Fruit fly (Drosophila melanogaster): Measurements from ENCODE around the gene Syt14.

Gene Syt14

dm6 chr3R:4310683-4311066 is 8.2 kb downstream of the Syt14 start, which contains the start of gene Vps24:
Gene Vps24 (minus strand): TSS chr3R:4310947.
- no peak for TF ChIP-seq CG17801 (GFP tag; optimal IDR thresholded peaks at IDR 0.05; ENCODE audit: partially characterized antibody)

DNA sequence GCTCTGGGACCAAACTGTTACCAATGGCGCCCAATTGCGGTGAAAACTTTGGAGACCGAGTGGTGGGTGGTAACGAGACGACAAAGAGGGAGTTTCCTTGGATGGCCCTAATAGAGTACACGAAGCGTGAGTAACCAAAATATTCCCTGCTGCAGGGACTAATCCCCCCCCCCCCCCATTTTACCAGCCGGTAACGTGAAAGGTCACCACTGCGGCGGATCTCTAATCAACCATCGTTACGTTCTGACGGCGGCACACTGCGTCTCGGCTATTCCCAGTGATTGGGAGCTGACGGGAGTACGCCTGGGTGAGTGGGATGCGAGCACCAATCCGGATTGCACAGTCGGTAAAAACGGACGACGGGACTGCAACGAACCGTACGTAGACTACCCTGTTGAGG is 10.2 kb downstream of the Syt14 start:
- TF ChIP-seq CG17801 (GFP tag; optimal IDR thresholded peaks at IDR 0.05; ENCODE audit: partially characterized antibody), result no peak

DNA sequence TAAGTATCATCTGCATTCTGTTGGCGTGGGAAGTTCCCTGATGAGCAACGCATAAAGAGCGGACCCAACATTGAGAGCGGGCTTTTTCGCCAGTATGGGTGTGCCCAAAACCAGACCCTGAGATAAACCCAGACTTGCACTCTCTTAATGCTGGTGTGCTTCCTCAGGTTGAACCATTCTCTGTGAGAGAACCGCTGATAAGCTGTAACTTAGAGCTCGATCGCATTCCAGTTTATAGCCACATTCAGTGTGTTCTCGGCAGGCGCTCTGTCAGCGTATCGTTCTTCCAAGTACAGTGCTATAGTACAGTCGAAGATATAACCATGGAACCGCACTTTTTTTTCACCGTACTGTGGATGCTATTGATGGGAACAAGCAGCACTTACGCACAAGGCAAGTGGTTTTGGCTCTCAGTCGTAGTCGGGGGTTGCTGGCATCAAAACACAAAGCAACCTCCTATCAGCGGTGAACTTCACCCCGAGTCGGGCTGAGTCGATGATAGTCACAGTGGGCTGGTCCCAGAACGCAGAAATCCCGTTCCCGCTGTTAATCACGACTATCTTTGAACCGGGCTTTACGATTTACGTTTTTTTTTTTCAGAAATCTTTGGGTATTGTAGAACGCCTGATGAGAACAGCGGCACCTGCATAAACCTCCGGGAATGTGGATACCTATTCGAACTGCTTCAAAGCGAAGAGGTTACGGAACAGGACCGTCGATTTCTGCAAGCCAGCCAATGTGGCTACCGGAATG is 11.0 kb downstream of the Syt14 start, which contains the start of gene MP1:
Gene MP1, plus strand, starts transcription at position 245 of the 753 bp plus-strand sequence.
- TF ChIP-seq CG17801 (GFP tag; optimal IDR thresholded peaks at IDR 0.05; ENCODE audit: partially characterized antibody), result peak; percentile 23

- no peak for TF ChIP-seq CG17801 (GFP tag; optimal IDR thresholded peaks at IDR 0.05; ENCODE audit: partially characterized antibody)
These were observed 17.4 kb downstream of the Syt14 start for dm6 chr3R:4301485-4301884.

DNA sequence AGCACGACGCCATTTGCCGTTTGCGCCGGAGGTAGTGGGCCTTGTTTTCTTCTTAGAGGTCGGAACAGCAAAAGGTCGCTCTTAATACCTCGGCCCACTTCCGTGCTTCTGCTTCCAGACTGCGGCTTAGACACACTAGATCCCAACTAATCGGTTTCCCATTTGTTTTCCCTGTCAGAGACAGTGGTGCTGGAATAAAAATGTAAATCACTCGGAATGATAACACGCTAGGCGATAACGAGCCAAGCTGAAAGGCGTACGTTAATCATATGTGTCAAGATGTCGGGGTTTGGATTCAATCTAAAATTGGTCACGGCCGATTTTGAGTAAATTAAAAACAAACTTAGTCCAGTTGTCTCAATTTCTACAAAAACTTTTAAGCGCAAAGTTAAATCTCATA is 24.2 kb downstream of the Syt14 start, which contains the start of gene Nepl11:
Gene Nepl11, minus strand, starts transcription at position 152 of the 400 bp plus-strand sequence.
- TF ChIP-seq CG17801 (GFP tag; optimal IDR thresholded peaks at IDR 0.05; ENCODE audit: partially characterized antibody), result no peak

DNA sequence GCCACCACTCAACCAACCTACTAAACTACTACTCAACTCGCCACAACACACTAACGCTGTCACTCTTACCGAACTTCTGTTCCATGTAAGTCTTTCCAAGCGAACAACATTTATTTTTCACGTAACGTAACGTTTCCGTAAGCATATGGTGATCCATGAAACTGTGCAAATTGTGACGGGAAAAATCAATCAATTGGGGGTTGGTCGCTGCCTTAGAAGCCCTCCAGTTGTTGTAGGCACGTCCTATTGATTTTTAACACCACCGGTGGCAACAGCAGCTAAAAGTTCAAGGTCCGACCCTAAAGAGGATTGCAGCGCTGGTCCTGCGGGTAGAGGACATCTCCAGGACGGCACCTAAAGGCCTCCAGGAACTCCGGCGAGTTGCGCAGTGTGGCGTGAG is 26.7 kb downstream of the Syt14 start:
- no peak for TF ChIP-seq CG17801 (GFP tag; optimal IDR thresholded peaks at IDR 0.05; ENCODE audit: partially characterized antibody)

dm6 chr3R:4291289-4291688 is 27.6 kb downstream of the Syt14 start:
- no peak for TF ChIP-seq CG17801 (GFP tag; optimal IDR thresholded peaks at IDR 0.05; ENCODE audit: partially characterized antibody)

dm6 chr3R:4284376-4284953 is 34.4 kb downstream of the Syt14 start:
- TF ChIP-seq CG17801 (GFP tag; optimal IDR thresholded peaks at IDR 0.05; ENCODE audit: partially characterized antibody), result no peak

- no peak for TF ChIP-seq CG17801 (GFP tag; optimal IDR thresholded peaks at IDR 0.05; ENCODE audit: partially characterized antibody)
These were observed 36.7 kb downstream of the Syt14 start for dm6 chr3R:4282207-4282606.

DNA sequence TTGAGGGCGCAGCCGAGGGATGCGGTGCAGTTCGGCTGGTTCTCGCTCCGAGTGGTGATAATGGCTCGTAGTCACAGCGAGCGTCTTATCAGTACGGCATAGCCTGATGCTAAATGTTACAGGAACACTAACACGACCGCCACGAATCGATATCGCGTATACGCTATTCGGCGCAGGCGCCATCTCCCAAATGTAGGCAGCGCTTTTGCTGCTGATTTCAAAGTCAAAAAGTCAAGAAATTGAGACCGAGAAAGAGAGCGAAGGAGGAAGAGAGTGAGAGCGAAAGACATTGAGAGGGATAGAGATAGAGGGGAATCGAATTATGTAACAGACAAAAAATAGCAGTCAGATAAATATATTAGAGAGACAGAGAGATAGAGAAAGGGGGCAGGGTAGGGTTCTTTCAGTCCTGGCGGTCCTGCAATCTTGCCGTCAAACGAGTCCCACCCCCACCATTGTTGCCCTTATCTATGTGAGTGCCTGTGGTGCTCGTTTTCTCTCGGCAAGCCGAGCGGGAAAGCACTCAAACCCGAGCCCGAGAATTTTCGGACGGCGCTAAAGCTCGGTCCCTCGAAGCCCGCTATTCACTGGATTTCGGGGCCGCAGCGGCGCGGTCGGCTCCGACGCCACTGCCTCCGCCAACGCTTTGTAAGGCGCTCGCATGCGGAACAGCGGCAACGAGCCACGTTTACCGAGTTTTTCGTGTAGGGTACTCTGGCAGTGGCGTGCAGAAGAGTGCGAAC is 37.6 kb downstream of the Syt14 start:
- TF ChIP-seq CG17801 (GFP tag; optimal IDR thresholded peaks at IDR 0.05; ENCODE audit: partially characterized antibody), result no peak

DNA sequence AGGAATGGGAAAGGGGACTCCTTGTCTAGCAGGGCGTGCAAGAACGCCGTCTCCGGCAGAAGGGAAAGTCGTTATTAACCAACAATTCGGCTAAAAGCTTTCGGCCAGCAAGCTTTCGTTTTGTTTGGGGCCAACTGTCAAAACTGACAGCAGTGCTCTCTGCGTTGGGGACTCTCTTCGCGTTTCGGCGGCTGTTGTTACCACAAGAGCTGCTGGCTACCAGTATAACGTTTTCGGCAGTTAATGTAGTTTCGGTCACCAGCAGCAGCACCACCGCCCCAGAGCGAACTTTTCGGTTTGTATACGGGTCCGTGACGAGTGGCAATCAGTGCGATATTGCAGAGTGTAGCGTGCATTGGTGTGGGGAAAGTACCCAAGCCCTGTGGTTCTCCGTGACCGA is 38.8 kb downstream of the Syt14 start, which contains the start of gene cpx:
Gene cpx, plus strand, starts transcription at position 160 of the 400 bp plus-strand sequence.
- no peak for TF ChIP-seq CG17801 (GFP tag; optimal IDR thresholded peaks at IDR 0.05; ENCODE audit: partially characterized antibody)

dm6 chr3R:4277828-4278227 is 41.0 kb downstream of the Syt14 start, which contains the start of gene flip:
Gene flip (minus strand): TSS chr3R:4277928.
- no peak for TF ChIP-seq CG17801 (GFP tag; optimal IDR thresholded peaks at IDR 0.05; ENCODE audit: partially characterized antibody)

dm6 chr3R:4268339-4268738 is 50.5 kb downstream of the Syt14 start:
- TF ChIP-seq CG17801 (GFP tag; optimal IDR thresholded peaks at IDR 0.05; ENCODE audit: partially characterized antibody), result no peak

- no peak for TF ChIP-seq CG17801 (GFP tag; optimal IDR thresholded peaks at IDR 0.05; ENCODE audit: partially characterized antibody)
These were observed 52.4 kb downstream of the Syt14 start, which contains the start of gene CG1092 for dm6 chr3R:4266470-4266869. Gene CG1092 (plus strand): TSS chr3R:4266770.

Measured in ovary, adult (tissue).